Worm (Caenorhabditis elegans) whole organism, L4 larva: ENCODE data around the gene nas-27.

Source experiments
- T26A8.4 ChIP-seq: fragments of 200-800 bp; sonication (Bioruptor generic); IDR thresholded peaks from 2 replicates; pipeline ENCODE4 v1.3.6; 2022; ENCODE audit warnings: missing genetic modification characterization, missing compliant biosample characterization
- ZK337.2 ChIP-seq: fragments of 200-800 bp; sonication (Bioruptor generic); IDR thresholded peaks from 2 replicates; pipeline ENCODE4 v1.3.6; 2022; ENCODE audit warnings: missing genetic modification reagents, missing genetic modification characterization, missing compliant biosample characterization
- aha-1 ChIP-seq: fragments of 150-350 bp; peaks from one replicate; lab custom pipeline; 2014; ENCODE audit warnings: missing biosample characterization, missing genetic modification characterization
- dve-1 ChIP-seq: sonication (generic microtip); optimal IDR thresholded peaks from 2 replicates; lab custom pipeline; 2017; ENCODE audit warnings: antibody characterized with exemption, mild to moderate bottlenecking, missing genetic modification characterization, missing compliant biosample characterization; ENCODE audit not compliant: insufficient read depth
- jun-1 ChIP-seq: fragments of 150-350 bp; optimal IDR thresholded peaks from 2 replicates; lab custom pipeline; 2014; ENCODE audit warnings: missing biosample characterization, missing genetic modification reagents, missing genetic modification characterization
- lir-3 ChIP-seq: sonication (generic microtip); optimal IDR thresholded peaks from 2 replicates; lab custom pipeline; 2016; ENCODE audit warnings: mild to moderate bottlenecking, missing genetic modification characterization, missing compliant biosample characterization
- nhr-25 ChIP-seq: sonication (generic microtip); optimal IDR thresholded peaks from 2 replicates; lab custom pipeline; 2017; ENCODE audit warnings: missing genetic modification characterization, mild to moderate bottlenecking, missing compliant biosample characterization, antibody characterized with exemption, moderate library complexity, borderline replicate concordance; ENCODE audit not compliant: insufficient read depth
- nhr-77 ChIP-seq: fragments of 150-350 bp; optimal IDR thresholded peaks from 2 replicates; lab custom pipeline; 2014; ENCODE audit warnings: missing biosample characterization, missing genetic modification characterization
- unc-130 ChIP-seq: sonication (generic microtip); optimal IDR thresholded peaks from 2 replicates; lab custom pipeline; 2016; ENCODE audit warnings: missing genetic modification reagents, missing genetic modification characterization, missing compliant biosample characterization
- zag-1 ChIP-seq: fragments of 150-350 bp; optimal IDR thresholded peaks from 2 replicates; lab custom pipeline; 2014; ENCODE audit warnings: missing biosample characterization, missing genetic modification characterization
- ztf-11 ChIP-seq: fragments of 150-350 bp; optimal IDR thresholded peaks from 2 replicates; lab custom pipeline; 2014; ENCODE audit warnings: missing biosample characterization, missing genetic modification characterization
- ztf-7 ChIP-seq: fragments of 150-350 bp; optimal IDR thresholded peaks from 2 replicates; lab custom pipeline; 2014; ENCODE audit warnings: missing biosample characterization, missing genetic modification characterization

- TF ChIP-seq aha-1 (tag; lab: Kevin White, UChicago) (no peak), unc-130 (GFP tag; lab: Kevin White, UChicago) (no peak), lir-3 (no peak), jun-1 (no peak), T26A8.4 (GFP tag; lab: Robert Waterston, UW) (no peak), dve-1 (tag; lab: Kevin White, UChicago) (no peak), nhr-77 (tag; lab: Kevin White, UChicago) (no peak), ztf-11 (tag; lab: Kevin White, UChicago) (no peak), zag-1 (tag; lab: Kevin White, UChicago) (no peak), ZK337.2 (GFP tag; lab: Robert Waterston, UW) (no peak), ztf-7 (tag; lab: Kevin White, UChicago) (no peak), nhr-25 (tag; lab: Kevin White, UChicago) (no peak)
Observed at ce11 chrII:1217269-1217668, 38.1 kb upstream of the nas-27 start.
